Fruit fly (Drosophila melanogaster) whole organism, wandering third instar larva: ENCODE measurements around the gene ERp44.
A peak's percentile ranks its signal among the peaks of the same experiment; 100 is the strongest.

Experiments
- Dfd ChIP-seq: fragments of >200 bp; optimal IDR thresholded peaks from 2 replicates; lab custom pipeline; 2017; ENCODE audit warnings: missing biosample characterization, missing genetic modification characterization
- Jra ChIP-seq: sonication (Bioruptor generic); optimal IDR thresholded peaks from 2 replicates; lab custom pipeline; 2016; ENCODE audit warnings: missing biosample characterization, missing genetic modification characterization
- Vsx2 ChIP-seq: fragments of 200-300, 225-300 bp; sonication (Bioruptor generic); optimal IDR thresholded peaks from 2 replicates; lab custom pipeline; 2018; ENCODE audit warnings: missing biosample characterization, missing genetic modification characterization; ENCODE audit not compliant: partially characterized antibody
- sage ChIP-seq: fragments of 200-800 bp; sonication (Bioruptor generic); optimal IDR thresholded peaks from 2 replicates; lab custom pipeline; 2016; ENCODE audit warnings: missing biosample characterization, mild to moderate bottlenecking, missing genetic modification characterization

DNA sequence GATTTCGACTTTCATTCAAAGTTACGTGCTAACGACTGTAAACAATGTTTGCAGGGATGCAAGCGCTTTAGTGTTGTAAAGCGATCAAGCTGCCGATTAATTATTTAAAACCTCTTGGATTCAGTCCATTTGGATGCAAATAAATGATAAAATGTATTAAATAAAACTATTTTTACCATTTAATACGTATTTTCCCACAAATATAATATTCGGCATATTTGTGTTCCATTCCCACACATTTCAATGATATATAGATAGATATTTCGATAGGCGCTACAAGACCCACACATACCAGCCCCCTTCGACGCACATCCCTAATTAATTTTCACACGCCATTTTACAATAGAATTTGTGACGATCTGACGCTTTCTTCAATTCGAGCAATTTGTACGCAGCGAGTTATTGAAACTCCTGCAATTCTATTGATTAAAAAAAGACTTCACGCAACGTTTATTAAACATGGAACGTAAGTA, 9.0 kb downstream of the ERp44 start, which contains the start of the genes CG32576 and caz:
- peak; percentile 41 for TF ChIP-seq sage (GFP tag; lab: Kevin White, UChicago)
- peak; percentile 29 for TF ChIP-seq Jra (GFP tag; lab: Kevin White, UChicago)
- no peak for TF ChIP-seq Vsx2 (GFP tag; lab: Kevin White, UChicago)
- no peak for TF ChIP-seq Dfd
